Worm (Caenorhabditis elegans) whole organism, midembryonic: ENCODE results near the gene srh-140.

Source experiments
- T22C8.4 ChIP-seq: fragments of 200-800 bp; sonication (Bioruptor generic); IDR thresholded peaks from 2 replicates; pipeline ENCODE4 v1.3.6; 2022; ENCODE audit warnings: missing genetic modification characterization, missing compliant biosample characterization
- cog-1 ChIP-seq: sonication (generic microtip); optimal IDR thresholded peaks from 2 replicates; lab custom pipeline; 2016; ENCODE audit warnings: missing genetic modification characterization, missing compliant biosample characterization
- flt-1 ChIP-seq: fragments of 200-800 bp; sonication (Bioruptor generic); IDR thresholded peaks from 2 replicates; pipeline ENCODE4 v1.3.6; 2022; ENCODE audit warnings: missing genetic modification characterization, missing compliant biosample characterization
- klf-2 ChIP-seq: fragments of 200-800 bp; sonication (Bioruptor generic); conservative IDR thresholded peaks from 2 replicates; pipeline ENCODE4 v1.3.6; 2022; ENCODE audit warnings: missing genetic modification reagents, missing genetic modification characterization, missing compliant biosample characterization
- med-1 ChIP-seq: sonication (generic microtip); optimal IDR thresholded peaks from 2 replicates; lab custom pipeline; 2017; ENCODE audit warnings: missing genetic modification characterization, mild to moderate bottlenecking, missing compliant biosample characterization, antibody characterized with exemption, missing genetic modification reagents; ENCODE audit not compliant: insufficient read depth
- ref-1 ChIP-seq: fragments of 200-800 bp; sonication (Bioruptor generic); conservative IDR thresholded peaks from 2 replicates; pipeline ENCODE4 v1.3.6; 2022; ENCODE audit warnings: missing genetic modification reagents, missing genetic modification characterization, missing compliant biosample characterization
- tab-1 ChIP-seq: fragments of 200-800 bp; sonication (Bioruptor generic); IDR thresholded peaks from 2 replicates; pipeline ENCODE4 v1.3.6; 2022; ENCODE audit warnings: missing genetic modification characterization, missing compliant biosample characterization
- ztf-23 ChIP-seq: fragments of 200-800 bp; sonication (Bioruptor generic); IDR thresholded peaks from 2 replicates; pipeline ENCODE4 v1.3.6; 2022; ENCODE audit warnings: missing genetic modification reagents, missing genetic modification characterization, missing compliant biosample characterization
- ztf-29 ChIP-seq: fragments of 200-800 bp; sonication (Bioruptor generic); IDR thresholded peaks from 2 replicates; pipeline ENCODE4 v1.3.6; 2022; ENCODE audit warnings: missing genetic modification reagents, missing genetic modification characterization, missing compliant biosample characterization

srh-140 gene

ce11 chrV:15721888-15722287, at the start of gene srh-140:
srh-140 (plus strand) TSS chrV:15722188.
- TF ChIP-seq T22C8.4 (GFP tag; lab: Robert Waterston, UW), result no peak
- no peak for TF ChIP-seq cog-1 (tag; lab: Kevin White, UChicago)
- TF ChIP-seq ztf-29 (GFP tag; lab: Robert Waterston, UW), result no peak
- no peak for TF ChIP-seq ztf-23
- TF ChIP-seq tab-1 (GFP tag; lab: Robert Waterston, UW), result no peak
- TF ChIP-seq klf-2 (GFP tag; lab: Robert Waterston, UW), result no peak
- TF ChIP-seq ref-1 (GFP tag; lab: Robert Waterston, UW), result no peak
- TF ChIP-seq flt-1 (GFP tag; lab: Robert Waterston, UW), result no peak
- TF ChIP-seq med-1 (GFP tag; lab: Kevin White, UChicago), result no peak

- TF ChIP-seq T22C8.4 (GFP tag; lab: Robert Waterston, UW) (no peak), ztf-23 (no peak), ref-1 (GFP tag; lab: Robert Waterston, UW) (no peak)
Observed at ce11 chrV:15673707-15674106, 48.3 kb upstream of the srh-140 start, which contains the start of gene nhr-51. nhr-51 (plus strand) TSS chrV:15674007.

ce11 chrV:15674899-15675298, 47.1 kb upstream of the srh-140 start:
- 0 out of 2 replicates have a peak, but pooled peaks have one; percentile 22 for TF ChIP-seq tab-1 (GFP tag; lab: Robert Waterston, UW)
- no peak for TF ChIP-seq cog-1 (tag; lab: Kevin White, UChicago)

- TF ChIP-seq T22C8.4 (GFP tag; lab: Robert Waterston, UW), result no peak
- TF ChIP-seq cog-1 (tag; lab: Kevin White, UChicago), result no peak
- TF ChIP-seq flt-1 (GFP tag; lab: Robert Waterston, UW), result no peak
- no peak for TF ChIP-seq ztf-29 (GFP tag; lab: Robert Waterston, UW)
- no peak for TF ChIP-seq med-1 (GFP tag; lab: Kevin White, UChicago)
- TF ChIP-seq klf-2 (GFP tag; lab: Robert Waterston, UW), result no peak
- TF ChIP-seq ref-1 (GFP tag; lab: Robert Waterston, UW), result no peak
- TF ChIP-seq tab-1 (GFP tag; lab: Robert Waterston, UW), result no peak
- TF ChIP-seq ztf-23, result no peak
Observed at ce11 chrV:15677222-15677621, 44.8 kb upstream of the srh-140 start, which contains the start of gene nhr-52. nhr-52 (plus strand) TSS chrV:15677522.

ce11 chrV:15685599-15685998, 36.4 kb upstream of the srh-140 start, which contains the start of gene nhr-196:
nhr-196 (plus strand) TSS chrV:15685716.
- TF ChIP-seq cog-1 (tag; lab: Kevin White, UChicago), result no peak
- no peak for TF ChIP-seq ztf-23
- TF ChIP-seq med-1 (GFP tag; lab: Kevin White, UChicago), result no peak

ce11 chrV:15687660-15688059, 34.3 kb upstream of the srh-140 start, which contains the start of gene nhr-197:
nhr-197 (plus strand) TSS chrV:15687960.
- no peak for TF ChIP-seq tab-1 (GFP tag; lab: Robert Waterston, UW)
- no peak for TF ChIP-seq ztf-23
- no peak for TF ChIP-seq cog-1 (tag; lab: Kevin White, UChicago)
- TF ChIP-seq ztf-29 (GFP tag; lab: Robert Waterston, UW), result no peak
- no peak for TF ChIP-seq flt-1 (GFP tag; lab: Robert Waterston, UW)
- TF ChIP-seq med-1 (GFP tag; lab: Kevin White, UChicago), result no peak
- TF ChIP-seq T22C8.4 (GFP tag; lab: Robert Waterston, UW), result no peak
- no peak for TF ChIP-seq ref-1 (GFP tag; lab: Robert Waterston, UW)
- TF ChIP-seq klf-2 (GFP tag; lab: Robert Waterston, UW), result no peak

- TF ChIP-seq med-1 (GFP tag; lab: Kevin White, UChicago) (no peak), ref-1 (GFP tag; lab: Robert Waterston, UW) (no peak), tab-1 (GFP tag; lab: Robert Waterston, UW) (no peak)
Observed at ce11 chrV:15689952-15690351, 32.0 kb upstream of the srh-140 start, which contains the start of gene nhr-268. nhr-268 (plus strand) TSS chrV:15690252.

- TF ChIP-seq med-1 (GFP tag; lab: Kevin White, UChicago), result no peak
- no peak for TF ChIP-seq T22C8.4 (GFP tag; lab: Robert Waterston, UW)
- TF ChIP-seq flt-1 (GFP tag; lab: Robert Waterston, UW), result no peak
- TF ChIP-seq ref-1 (GFP tag; lab: Robert Waterston, UW), result no peak
- TF ChIP-seq klf-2 (GFP tag; lab: Robert Waterston, UW), result no peak
- no peak for TF ChIP-seq ztf-29 (GFP tag; lab: Robert Waterston, UW)
- TF ChIP-seq cog-1 (tag; lab: Kevin White, UChicago), result no peak
- TF ChIP-seq tab-1 (GFP tag; lab: Robert Waterston, UW), result no peak
Observed at ce11 chrV:15693682-15694081, 28.3 kb upstream of the srh-140 start, which contains the start of gene nhr-198. nhr-198 (plus strand) TSS chrV:15693994.

- no peak for TF ChIP-seq ztf-23
- TF ChIP-seq klf-2 (GFP tag; lab: Robert Waterston, UW), result no peak
- TF ChIP-seq ztf-29 (GFP tag; lab: Robert Waterston, UW), result no peak
- no peak for TF ChIP-seq T22C8.4 (GFP tag; lab: Robert Waterston, UW)
- no peak for TF ChIP-seq tab-1 (GFP tag; lab: Robert Waterston, UW)
- TF ChIP-seq cog-1 (tag; lab: Kevin White, UChicago), result no peak
- TF ChIP-seq flt-1 (GFP tag; lab: Robert Waterston, UW), result no peak
- no peak for TF ChIP-seq ref-1 (GFP tag; lab: Robert Waterston, UW)
- no peak for TF ChIP-seq med-1 (GFP tag; lab: Kevin White, UChicago)
Observed at ce11 chrV:15698099-15698498, 23.9 kb upstream of the srh-140 start, which contains the start of gene srx-29. srx-29 (minus strand) TSS chrV:15698199.

- no peak for TF ChIP-seq ref-1 (GFP tag; lab: Robert Waterston, UW)
Observed at ce11 chrV:15699799-15700198, 22.2 kb upstream of the srh-140 start, which contains the start of gene nhr-199. nhr-199 (minus strand) TSS chrV:15699899.
